Fruit fly (Drosophila melanogaster) whole organism: ENCODE data around the gene Cht7.

ENCODE experiments used
- CG8478 ChIP-seq: fragments of >200 bp; optimal IDR thresholded peaks from 2 replicates; lab custom pipeline; 2018; ENCODE audit warnings: inconsistent platforms
- EcR ChIP-seq, 2 experiments: fragments of >200 bp; optimal IDR thresholded peaks; 2 replicates each; lab custom pipeline; 2017; ENCODE audit warnings: missing biosample characterization in 2 of 2, missing genetic modification characterization in 2 of 2, missing genetic modification reagents in 2 of 2
- psq ChIP-seq: fragments of >200 bp; optimal IDR thresholded peaks from 2 replicates; lab custom pipeline; 2017

- TF ChIP-seq psq (lab: Kevin White, UChicago) (no peak), EcR (GFP tag; optimal IDR thresholded peaks at IDR 0.05; lab: Kevin White, UChicago) (no peak), CG8478 (no peak)
Observed at dm6 chr3L:3106908-3107821, at the start of gene Cht7.
